Worm (Caenorhabditis elegans): ENCODE data around the gene gphr-1.
A peak's percentile ranks its signal among the peaks of the same experiment; 100 is the strongest.

The gphr-1 gene

ce11 chrIII:12225234-12225633 lies 6.4 kb downstream of the gphr-1 start, which contains the start of gene gmn-1 (continued):
- no peak for TF ChIP-seq fkh-3 (tag; optimal IDR thresholded peaks at IDR 0.05)
- no peak for TF ChIP-seq hlh-26 (GFP tag; conservative IDR thresholded peaks at IDR 0.05)
- TF ChIP-seq mes-4 (tag; optimal IDR thresholded peaks at IDR 0.05): no peak
- TF ChIP-seq nfyb-1 (GFP tag; IDR thresholded peaks at IDR 0.05): no peak
- no peak for TF ChIP-seq ztf-26 (tag; optimal IDR thresholded peaks at IDR 0.05)
- no peak for TF ChIP-seq T07F8.4 (tag; optimal IDR thresholded peaks at IDR 0.05)
- TF ChIP-seq ztf-3 (GFP tag; optimal IDR thresholded peaks at IDR 0.05): no peak
- no peak for TF ChIP-seq attf-3 (GFP tag; conservative IDR thresholded peaks at IDR 0.05)
- no peak for TF ChIP-seq egrh-3 (GFP tag; IDR thresholded peaks at IDR 0.05)
- no peak for TF ChIP-seq F23B12.7 (tag; optimal IDR thresholded peaks at IDR 0.05; ENCODE audit: insufficient read depth)
- peak; percentile 39 for TF ChIP-seq hmg-1.2 (GFP tag; IDR thresholded peaks at IDR 0.05)
- peak; percentile 44; the same call in 1 of the 2 replicates for TF ChIP-seq ekl-4 (GFP tag; IDR thresholded peaks at IDR 0.05)
- TF ChIP-seq snpc-1.3 (tag; optimal IDR thresholded peaks at IDR 0.05; ENCODE audit: insufficient read depth): peak; percentile 42
- no peak for TF ChIP-seq nhr-27 (tag; optimal IDR thresholded peaks at IDR 0.05)
- no peak for TF ChIP-seq nfya-2 (GFP tag; IDR thresholded peaks at IDR 0.05)
- no peak for TF ChIP-seq madf-3 (GFP tag; IDR thresholded peaks at IDR 0.05)
- no peak for TF ChIP-seq pbrm-1 (GFP tag; IDR thresholded peaks at IDR 0.05)
- no peak for TF ChIP-seq K12H6.12 (tag; optimal IDR thresholded peaks at IDR 0.05)
- TF ChIP-seq rec-8 (tag; optimal IDR thresholded peaks at IDR 0.05): no peak
- TF ChIP-seq gei-17 (GFP tag; optimal IDR thresholded peaks at IDR 0.05): no peak
- TF ChIP-seq let-526 (GFP tag; IDR thresholded peaks at IDR 0.05): no peak
- peak; percentile 94 for TF ChIP-seq madf-6 (GFP tag; IDR thresholded peaks at IDR 0.05)
- peak; percentile 90 for TF ChIP-seq xnd-1 (tag; optimal IDR thresholded peaks at IDR 0.05)
- no peak for TF ChIP-seq lin-40 (tag; optimal IDR thresholded peaks at IDR 0.05)
- no peak for TF ChIP-seq die-1 (tag; optimal IDR thresholded peaks at IDR 0.05)
- TF ChIP-seq sea-2 (GFP tag; IDR thresholded peaks at IDR 0.05): no peak
- TF ChIP-seq mel-28 (tag; optimal IDR thresholded peaks at IDR 0.05; ENCODE audit: borderline replicate concordance): no peak
- TF ChIP-seq efl-1 (GFP tag; optimal IDR thresholded peaks at IDR 0.05): peak; percentile 91
- TF ChIP-seq aptf-3 (GFP tag; IDR thresholded peaks at IDR 0.05): no peak
- TF ChIP-seq lin-26 (GFP tag; IDR thresholded peaks at IDR 0.05): no peak
- TF ChIP-seq F52B5.7 (tag; optimal IDR thresholded peaks at IDR 0.05): no peak
- no peak for TF ChIP-seq B0336.3 (GFP tag; IDR thresholded peaks at IDR 0.05)
- no peak for TF ChIP-seq nhr-80 (tag; optimal IDR thresholded peaks at IDR 0.05)
- peak; percentile 92 for TF ChIP-seq lsl-1 (GFP tag; optimal IDR thresholded peaks at IDR 0.05)
- no peak for TF ChIP-seq attf-5 (GFP tag; optimal IDR thresholded peaks at IDR 0.05)
- TF ChIP-seq Y53F4B.3 (GFP tag; IDR thresholded peaks at IDR 0.05): no peak
- peak; percentile 53 for TF ChIP-seq athp-1 (tag; optimal IDR thresholded peaks at IDR 0.05)
- TF ChIP-seq Y56A3A.18 (GFP tag; IDR thresholded peaks at IDR 0.05): no peak
- no peak for TF ChIP-seq T26A5.8 (tag; optimal IDR thresholded peaks at IDR 0.05)
- TF ChIP-seq C06A6.2 (GFP tag; conservative IDR thresholded peaks at IDR 0.05): no peak
- 0 out of 2 replicates have a peak, but pooled peaks have one; percentile 23 for TF ChIP-seq Y79H2A.3 (GFP tag; conservative IDR thresholded peaks at IDR 0.05)
- peak; percentile 88 for TF ChIP-seq D2030.7 (GFP tag; IDR thresholded peaks at IDR 0.05)
- no peak for TF ChIP-seq bed-1 (GFP tag; IDR thresholded peaks at IDR 0.05)
- TF ChIP-seq zim-3 (tag; optimal IDR thresholded peaks at IDR 0.05): no peak
- TF ChIP-seq mxl-1 (tag; optimal IDR thresholded peaks at IDR 0.05): no peak
- TF ChIP-seq F57C9.4 (tag; optimal IDR thresholded peaks at IDR 0.05): no peak
- no peak for TF ChIP-seq dpff-1 (tag; optimal IDR thresholded peaks at IDR 0.05)
- no peak for TF ChIP-seq F22D6.2 (tag; optimal IDR thresholded peaks at IDR 0.05)
- no peak for TF ChIP-seq sdz-38 (tag; optimal IDR thresholded peaks at IDR 0.05)
- TF ChIP-seq cebp-2 (GFP tag; IDR thresholded peaks at IDR 0.05): no peak

All from whole organism, young adult.